Fruit fly (Drosophila melanogaster) whole organism, embryonic: ENCODE results near the gene kdn.
A peak's percentile ranks its signal among the peaks of the same experiment; 100 is the strongest.

Experiments
- B-H1 ChIP-seq: fragments of 200-800 bp; sonication (Bioruptor generic); IDR thresholded peaks from 3 replicates; pipeline ENCODE4 v1.3.6; 2022; ENCODE audit warnings: missing biosample characterization, missing genetic modification characterization
- Blimp-1 ChIP-seq: fragments of 200-800 bp; sonication (Bioruptor generic); optimal IDR thresholded peaks from 3 replicates; lab custom pipeline; 2018; ENCODE audit warnings: missing biosample characterization, missing genetic modification characterization, mild to moderate bottlenecking, moderate library complexity, missing genetic modification reagents
- CG10274 ChIP-seq: fragments of 200-800 bp; sonication (Bioruptor generic); optimal IDR thresholded peaks from 3 replicates; lab custom pipeline; 2017; ENCODE audit warnings: missing biosample characterization, mild to moderate bottlenecking, missing genetic modification characterization
- CG10462 ChIP-seq: fragments of 200-800 bp; sonication (Bioruptor generic); optimal IDR thresholded peaks from 2 replicates; lab custom pipeline; 2016; ENCODE audit warnings: missing biosample characterization, missing genetic modification characterization
- CG11085 ChIP-seq: fragments of 200-800 bp; sonication (Bioruptor generic); IDR thresholded peaks from 2 replicates; pipeline ENCODE4 v1.3.6; 2022; ENCODE audit warnings: missing biosample characterization, missing genetic modification characterization
- CG13296 ChIP-seq: fragments of 200-800 bp; sonication (Bioruptor generic); optimal IDR thresholded peaks from 3 replicates; lab custom pipeline; 2018; ENCODE audit warnings: missing biosample characterization, mild to moderate bottlenecking, missing genetic modification characterization
- CG16863 ChIP-seq: fragments of 200-800 bp; sonication (Bioruptor generic); optimal IDR thresholded peaks from 3 replicates; lab custom pipeline; 2016; ENCODE audit warnings: missing biosample characterization, missing genetic modification characterization
- CG18619 ChIP-seq: fragments of 200-800 bp; sonication (Bioruptor generic); optimal IDR thresholded peaks from 3 replicates; lab custom pipeline; 2017; ENCODE audit warnings: missing biosample characterization, mild to moderate bottlenecking, missing genetic modification characterization
- CG2120 ChIP-seq: fragments of 200-800 bp; sonication (Bioruptor generic); optimal IDR thresholded peaks from 3 replicates; lab custom pipeline; 2016; ENCODE audit warnings: missing biosample characterization, missing genetic modification characterization
- CG2199 ChIP-seq: fragments of 200-800 bp; sonication (Bioruptor generic); IDR thresholded peaks from 3 replicates; pipeline ENCODE4 v1.3.6; 2022; ENCODE audit warnings: missing biosample characterization, missing genetic modification characterization
- CG31388 ChIP-seq: fragments of 200-800 bp; sonication (Bioruptor generic); optimal IDR thresholded peaks from 2 replicates; lab custom pipeline; 2016; ENCODE audit warnings: missing biosample characterization, missing genetic modification characterization
- CG33557 ChIP-seq: fragments of 200-800 bp; sonication (Bioruptor generic); optimal IDR thresholded peaks from 2 replicates; lab custom pipeline; 2019; ENCODE audit warnings: missing biosample characterization, mild to moderate bottlenecking, missing genetic modification characterization, moderate library complexity
- CG3726 ChIP-seq: fragments of 200-800 bp; sonication (Bioruptor generic); IDR thresholded peaks from 3 replicates; pipeline ENCODE4, ENCODE4 v1.3.6; 2022; ENCODE audit warnings: missing biosample characterization, missing genetic modification characterization
- CG4424 ChIP-seq: fragments of 200-800 bp; sonication (Bioruptor generic); optimal IDR thresholded peaks from 3 replicates; lab custom pipeline; 2016; ENCODE audit warnings: missing biosample characterization, missing genetic modification characterization
- CG4617 ChIP-seq: fragments of 200-800 bp; sonication (Bioruptor generic); optimal IDR thresholded peaks from 3 replicates; lab custom pipeline; 2016; ENCODE audit warnings: missing biosample characterization, missing genetic modification characterization, borderline replicate concordance
- CG4730 ChIP-seq: fragments of 200-800 bp; sonication (Bioruptor generic); IDR thresholded peaks from 2 replicates; pipeline ENCODE4 v1.3.6; 2022; ENCODE audit warnings: missing biosample characterization, missing genetic modification characterization
- CG4820 ChIP-seq: fragments of 200-800 bp; sonication (Bioruptor generic); optimal IDR thresholded peaks from 3 replicates; lab custom pipeline; 2016; ENCODE audit warnings: missing biosample characterization, missing genetic modification characterization
- CG6654 ChIP-seq: fragments of 200-800 bp; sonication (Bioruptor generic); optimal IDR thresholded peaks from 2 replicates; lab custom pipeline; 2017; ENCODE audit warnings: missing biosample characterization, mild to moderate bottlenecking, missing genetic modification characterization
- CG6689 ChIP-seq: fragments of 200-800 bp; sonication (Bioruptor generic); IDR thresholded peaks from 2 replicates; pipeline ENCODE4 v1.3.6; 2022; ENCODE audit warnings: missing biosample characterization, missing genetic modification characterization
- CG6813 ChIP-seq: fragments of 200-800 bp; sonication (Bioruptor generic); optimal IDR thresholded peaks from 2 replicates; lab custom pipeline; 2017; ENCODE audit warnings: missing biosample characterization, missing genetic modification characterization, mild to moderate bottlenecking, moderate library complexity, missing genetic modification reagents
- CG7372 ChIP-seq: fragments of 200-800 bp; sonication (Bioruptor generic); IDR thresholded peaks from 2 replicates; pipeline ENCODE4 v1.3.6; 2022; ENCODE audit warnings: missing biosample characterization, missing genetic modification characterization
- CG7963 ChIP-seq: fragments of 200-800 bp; sonication (Bioruptor generic); IDR thresholded peaks from 3 replicates; pipeline ENCODE4 v1.3.6; 2022; ENCODE audit warnings: missing biosample characterization, missing genetic modification characterization; ENCODE audit not compliant: partially characterized antibody
- CG9215 ChIP-seq: fragments of 200-800 bp; sonication (Bioruptor generic); IDR thresholded peaks from 2 replicates; pipeline ENCODE4 v1.3.6; 2022; ENCODE audit warnings: missing biosample characterization, missing genetic modification characterization
- CTCF ChIP-seq: fragments of 200-800 bp; sonication (Bioruptor generic); optimal IDR thresholded peaks from 2 replicates; lab custom pipeline; 2017; ENCODE audit warnings: missing biosample characterization, mild to moderate bottlenecking, missing genetic modification characterization, moderate library complexity
- Hsf ChIP-seq: fragments of 200-800 bp; sonication (Bioruptor generic); optimal IDR thresholded peaks from 3 replicates; lab custom pipeline; 2016; ENCODE audit warnings: missing biosample characterization, missing genetic modification characterization
- Jarid2 ChIP-seq: fragments of 200-800 bp; sonication (Bioruptor generic); optimal IDR thresholded peaks from 3 replicates; lab custom pipeline; 2017; ENCODE audit warnings: mild to moderate bottlenecking, missing biosample characterization, missing genetic modification reagents, missing genetic modification characterization
- Med ChIP-seq: fragments of 200-800 bp; sonication (Bioruptor generic); peaks from one replicate; lab custom pipeline; 2016; ENCODE audit warnings: missing biosample characterization, missing genetic modification characterization, mild to moderate bottlenecking, inconsistent platforms, moderate library complexity
- Mrtf ChIP-seq: fragments of 200-800 bp; sonication (Bioruptor generic); IDR thresholded peaks from 3 replicates; pipeline ENCODE4 v1.3.6; 2022; ENCODE audit warnings: missing biosample characterization, missing genetic modification characterization
- Nf-YB ChIP-seq: fragments of 200-800 bp; sonication (Bioruptor generic); optimal IDR thresholded peaks from 3 replicates; lab custom pipeline; 2019; ENCODE audit warnings: missing biosample characterization, mild to moderate bottlenecking, missing genetic modification characterization, moderate library complexity
- Scr ChIP-seq: fragments of 200-800 bp; sonication (Bioruptor generic); IDR thresholded peaks from 2 replicates; pipeline ENCODE4 v1.3.6; 2022; ENCODE audit warnings: missing biosample characterization, missing genetic modification characterization; ENCODE audit not compliant: partially characterized antibody
- Ssrp ChIP-seq: fragments of 200-800 bp; sonication (Bioruptor generic); optimal IDR thresholded peaks from 2 replicates; lab custom pipeline; 2018; ENCODE audit warnings: missing biosample characterization, mild to moderate bottlenecking, missing genetic modification characterization, moderate library complexity
- Trl ChIP-seq, 3 experiments: fragments of >200 bp in 2 of 3; fragments of 200-800 bp in 1 of 3; sonication (Bioruptor generic) in 1 of 3; optimal IDR thresholded peaks; 2 replicates in 1 of 3; 3 replicates in 2 of 3; lab custom pipeline; 2016 to 2017; ENCODE audit warnings: missing biosample characterization in 1 of 3, missing genetic modification characterization in 1 of 3
- bigmax ChIP-seq: fragments of 200-800 bp; sonication (Bioruptor generic); optimal IDR thresholded peaks from 2 replicates; lab custom pipeline; 2018; ENCODE audit warnings: missing biosample characterization, mild to moderate bottlenecking, missing genetic modification characterization
- bsh ChIP-seq, 2 experiments: fragments of 200-800 bp; sonication (Bioruptor generic); optimal IDR thresholded peaks; 2 replicates each; lab custom pipeline; 2017 to 2018; ENCODE audit warnings: mild to moderate bottlenecking in 2 of 2, missing biosample characterization in 2 of 2, missing genetic modification characterization in 2 of 2, moderate library complexity in 1 of 2
- dimm ChIP-seq: fragments of 200-800 bp; sonication (Bioruptor generic); IDR thresholded peaks from 2 replicates; pipeline ENCODE4 v1.3.6; 2022; ENCODE audit warnings: missing biosample characterization, missing genetic modification characterization
- en ChIP-seq: fragments of 200-800 bp; sonication (Bioruptor generic); optimal IDR thresholded peaks from 2 replicates; lab custom pipeline; 2016; ENCODE audit warnings: missing biosample characterization, missing genetic modification characterization
- fd3F ChIP-seq: fragments of 200-800 bp; sonication (Bioruptor generic); optimal IDR thresholded peaks from 2 replicates; lab custom pipeline; 2018; ENCODE audit warnings: missing biosample characterization, mild to moderate bottlenecking, missing genetic modification characterization, moderate library complexity
- fu2 ChIP-seq: fragments of 200-800 bp; sonication (Bioruptor generic); optimal IDR thresholded peaks from 2 replicates; lab custom pipeline; 2016; ENCODE audit warnings: missing biosample characterization, missing genetic modification characterization
- gsb ChIP-seq: fragments of 200-800 bp; sonication (Bioruptor generic); IDR thresholded peaks from 2 replicates; pipeline ENCODE4 v1.3.6; 2022; ENCODE audit warnings: missing biosample characterization, missing genetic modification characterization
- knrl ChIP-seq: fragments of 200-800 bp; sonication (Bioruptor generic); IDR thresholded peaks from 3 replicates; pipeline ENCODE4 v1.3.6; 2022; ENCODE audit warnings: missing biosample characterization, missing genetic modification characterization; ENCODE audit not compliant: partially characterized antibody
- lab ChIP-seq: fragments of 200-800 bp; sonication (Bioruptor generic); optimal IDR thresholded peaks from 3 replicates; lab custom pipeline; 2017; ENCODE audit warnings: missing biosample characterization, missing genetic modification characterization, mild to moderate bottlenecking, moderate library complexity, missing genetic modification reagents
- luna ChIP-seq: fragments of 200-800 bp; sonication (Bioruptor generic); optimal IDR thresholded peaks from 2 replicates; lab custom pipeline; 2016; ENCODE audit warnings: missing biosample characterization, missing genetic modification characterization
- nerfin-1 ChIP-seq: fragments of 200-800 bp; sonication (Bioruptor generic); optimal IDR thresholded peaks from 3 replicates; lab custom pipeline; 2019; ENCODE audit warnings: missing biosample characterization, mild to moderate bottlenecking, missing genetic modification characterization, moderate library complexity
- pfk ChIP-seq: fragments of 200-800 bp; sonication (Bioruptor generic); optimal IDR thresholded peaks from 2 replicates; lab custom pipeline; 2018; ENCODE audit warnings: missing biosample characterization, mild to moderate bottlenecking, missing genetic modification characterization, moderate library complexity
- pnt ChIP-seq: fragments of 200-800 bp; sonication (Bioruptor generic); optimal IDR thresholded peaks from 3 replicates; lab custom pipeline; 2016; ENCODE audit warnings: missing biosample characterization, missing genetic modification characterization
- row ChIP-seq: fragments of 200-800 bp; sonication (Bioruptor generic); IDR thresholded peaks from 3 replicates; pipeline ENCODE4 v1.3.6; 2022; ENCODE audit warnings: missing biosample characterization, missing genetic modification characterization
- sd ChIP-seq: fragments of 200-800 bp; sonication (Bioruptor generic); optimal IDR thresholded peaks from 3 replicates; lab custom pipeline; 2018; ENCODE audit warnings: missing biosample characterization, mild to moderate bottlenecking, missing genetic modification characterization, moderate library complexity
- sim ChIP-seq: fragments of 200-800 bp; sonication (Bioruptor generic); IDR thresholded peaks from 2 replicates; pipeline ENCODE4 v1.3.6; 2022; ENCODE audit warnings: missing biosample characterization, missing genetic modification characterization
- slou ChIP-seq: fragments of 200-800 bp; sonication (Bioruptor generic); optimal IDR thresholded peaks from 3 replicates; lab custom pipeline; 2016; ENCODE audit warnings: missing biosample characterization, missing genetic modification characterization
- tio ChIP-seq: fragments of 200-800 bp; sonication (Bioruptor generic); optimal IDR thresholded peaks from 2 replicates; lab custom pipeline; 2017; ENCODE audit warnings: missing biosample characterization, missing genetic modification characterization, inconsistent platforms

kdn gene

DNA sequence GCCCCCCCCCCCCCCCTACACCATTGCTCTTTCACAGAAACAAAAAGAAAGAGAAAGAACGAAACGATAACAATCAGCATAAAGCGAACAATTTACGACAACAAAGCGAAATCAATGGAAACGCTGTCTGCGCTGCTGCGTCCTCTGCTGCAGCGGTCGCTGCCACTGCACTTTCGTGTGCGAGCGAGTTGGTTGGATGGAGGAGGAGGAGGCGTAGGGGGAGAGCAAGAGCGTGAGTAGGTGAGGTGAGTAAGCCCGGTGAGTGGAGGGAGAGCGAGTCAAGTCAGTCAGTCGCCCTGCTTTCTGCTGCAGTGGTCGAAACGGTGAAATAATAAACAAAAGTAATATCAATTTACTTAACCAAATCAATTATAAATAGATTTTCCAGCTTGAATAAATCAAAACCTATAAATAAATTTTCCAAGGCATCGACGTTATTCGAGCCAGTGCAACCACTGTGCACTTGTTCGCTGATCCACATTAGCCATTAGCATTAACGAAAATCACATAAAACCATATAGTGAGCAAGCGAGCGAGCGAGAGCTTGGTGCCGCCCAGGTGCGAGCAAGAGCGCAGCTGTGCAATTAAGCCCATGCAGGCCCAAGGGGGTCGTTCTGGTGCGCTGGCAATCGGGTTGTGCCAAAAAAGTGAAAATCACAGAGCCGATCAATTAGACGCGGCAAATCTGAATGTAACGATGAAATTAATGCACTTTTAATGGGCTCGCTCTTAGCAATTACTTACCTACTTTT is 6.5 kb upstream of the kdn start (continued):
- TF ChIP-seq row (GFP tag; lab: Robert Waterston, UW): peak; percentile 56
- TF ChIP-seq B-H1 (GFP tag; lab: Robert Waterston, UW): peak; percentile 24; the same call in 1 of the 3 replicates
- no peak for TF ChIP-seq tio (GFP tag; lab: Kevin White, UChicago)
- no peak for TF ChIP-seq CG9215 (GFP tag; lab: Robert Waterston, UW)
- no peak for TF ChIP-seq CG10274
- TF ChIP-seq en: no peak
- TF ChIP-seq Med (GFP tag; lab: Kevin White, UChicago): peak; percentile 69
- TF ChIP-seq knrl: no peak
- TF ChIP-seq nerfin-1 (tag; lab: Kevin White, UChicago): no peak
- TF ChIP-seq Trl (optimal IDR thresholded peaks at IDR 0.05; lab: Kevin White, UChicago): peak in 1 of 2 experiments; percentile 48
- TF ChIP-seq Trl (GFP tag; optimal IDR thresholded peaks at IDR 0.05; lab: Kevin White, UChicago): no peak
- TF ChIP-seq CG7372 (GFP tag; lab: Robert Waterston, UW): no peak
- TF ChIP-seq CG4820 (GFP tag; lab: Kevin White, UChicago): no peak
- peak in 1 of 2 experiments; percentile 62 for TF ChIP-seq bsh (GFP tag; optimal IDR thresholded peaks at IDR 0.05; lab: Kevin White, UChicago)
- no peak for TF ChIP-seq CG11085
- TF ChIP-seq fu2 (GFP tag; lab: Kevin White, UChicago): no peak
- no peak for TF ChIP-seq CG2120 (GFP tag; lab: Kevin White, UChicago)
- TF ChIP-seq CG7963: no peak
- TF ChIP-seq CG10462 (GFP tag; lab: Kevin White, UChicago): no peak
- peak; percentile 9 for TF ChIP-seq CG4424 (GFP tag; lab: Kevin White, UChicago)
- no peak for TF ChIP-seq Nf-YB (GFP tag; lab: Kevin White, UChicago)
- TF ChIP-seq CG6654 (GFP tag; lab: Kevin White, UChicago): no peak
- peak; percentile 47 for TF ChIP-seq CG6689 (GFP tag; lab: Robert Waterston, UW)
- no peak for TF ChIP-seq fd3F (GFP tag; lab: Kevin White, UChicago)
- TF ChIP-seq dimm: 0 out of 2 replicates have a peak, but pooled peaks have one; percentile 25
- no peak for TF ChIP-seq Mrtf (GFP tag; lab: Robert Waterston, UW)
- TF ChIP-seq CTCF (GFP tag; lab: Kevin White, UChicago): no peak
- TF ChIP-seq luna (GFP tag; lab: Kevin White, UChicago): no peak
- TF ChIP-seq lab: peak; percentile 4
- peak; percentile 26 for TF ChIP-seq Hsf (GFP tag; lab: Kevin White, UChicago)
- no peak for TF ChIP-seq Scr (GFP tag; lab: Robert Waterston, UW)
- no peak for TF ChIP-seq slou (GFP tag; lab: Kevin White, UChicago)
- no peak for TF ChIP-seq CG13296
- TF ChIP-seq CG3726 (GFP tag; lab: Robert Waterston, UW): no peak
- peak; percentile 5 for TF ChIP-seq Jarid2 (GFP tag; lab: Kevin White, UChicago)
- no peak for TF ChIP-seq CG6813 (GFP tag; lab: Kevin White, UChicago)
- TF ChIP-seq Ssrp (tag; lab: Kevin White, UChicago): peak; percentile 9
- TF ChIP-seq CG4730: peak; percentile 66
- no peak for TF ChIP-seq CG18619 (GFP tag; lab: Kevin White, UChicago)
- peak; percentile 29; the same call in 1 of the 2 replicates for TF ChIP-seq sim (GFP tag; lab: Robert Waterston, UW)
- TF ChIP-seq CG33557 (GFP tag; lab: Kevin White, UChicago): no peak
- TF ChIP-seq bigmax (GFP tag; lab: Kevin White, UChicago): no peak
- TF ChIP-seq pfk (GFP tag; lab: Kevin White, UChicago): no peak
- TF ChIP-seq CG2199 (GFP tag; lab: Robert Waterston, UW): no peak
- TF ChIP-seq pnt: no peak
- TF ChIP-seq CG4617: no peak
- peak; percentile 21 for TF ChIP-seq CG16863 (GFP tag; lab: Kevin White, UChicago)
- TF ChIP-seq gsb (GFP tag; lab: Robert Waterston, UW): no peak
- TF ChIP-seq Blimp-1: peak; percentile 43
- no peak for TF ChIP-seq sd (tag; lab: Kevin White, UChicago)
- TF ChIP-seq CG31388 (GFP tag; lab: Kevin White, UChicago): no peak
